Worm (Caenorhabditis elegans) whole organism, early embryonic: Measurements from ENCODE around the gene Y55F3BL.6.

Experiments
- B0310.2 ChIP-seq: sonication (generic microtip); optimal IDR thresholded peaks from 2 replicates; lab custom pipeline; 2016; ENCODE audit warnings: mild to moderate bottlenecking, missing genetic modification characterization, missing compliant biosample characterization
- F13C5.2 ChIP-seq: sonication (generic microtip); optimal IDR thresholded peaks from 2 replicates; lab custom pipeline; 2017; ENCODE audit warnings: mild to moderate bottlenecking, missing genetic modification characterization, inconsistent platforms, missing compliant biosample characterization
- aly-1 ChIP-seq: sonication (generic microtip); optimal IDR thresholded peaks from 2 replicates; lab custom pipeline; 2016; ENCODE audit warnings: missing genetic modification characterization, missing compliant biosample characterization
- ama-1 ChIP-seq: fragments of 150-350 bp; optimal IDR thresholded peaks from 2 replicates; lab custom pipeline; 2014
- ceh-13 ChIP-seq: fragments of 200-800 bp; sonication (Bioruptor generic); optimal IDR thresholded peaks from 2 replicates; lab custom pipeline; 2018; ENCODE audit warnings: mild to moderate bottlenecking, missing genetic modification characterization, missing compliant biosample characterization
- ceh-36 ChIP-seq: sonication (generic microtip); optimal IDR thresholded peaks from 2 replicates; lab custom pipeline; 2016; ENCODE audit warnings: missing genetic modification characterization, inconsistent platforms, missing compliant biosample characterization
- ets-7 ChIP-seq: sonication (generic microtip); optimal IDR thresholded peaks from 2 replicates; lab custom pipeline; 2016; ENCODE audit warnings: missing genotype, missing genetic modification characterization, missing compliant biosample characterization
- flt-1 ChIP-seq: fragments of 200-800 bp; sonication (Bioruptor generic); IDR thresholded peaks from 2 replicates; pipeline ENCODE4 v1.3.6; 2022; ENCODE audit warnings: missing genetic modification characterization, missing compliant biosample characterization
- hmbx-1 ChIP-seq: sonication (generic microtip); optimal IDR thresholded peaks from 2 replicates; lab custom pipeline; 2016; ENCODE audit warnings: mild to moderate bottlenecking, missing genetic modification characterization, missing compliant biosample characterization
- hmg-4 ChIP-seq: fragments of 200-800 bp; sonication (Bioruptor generic); optimal IDR thresholded peaks from 2 replicates; lab custom pipeline; 2018; ENCODE audit warnings: mild to moderate bottlenecking, missing genetic modification characterization, missing compliant biosample characterization
- hnd-1 ChIP-seq: sonication (generic microtip); optimal IDR thresholded peaks from 2 replicates; lab custom pipeline; 2016; ENCODE audit warnings: missing genetic modification characterization, missing compliant biosample characterization
- pes-1 ChIP-seq: fragments of 200-800 bp; sonication (Bioruptor generic); IDR thresholded peaks from 2 replicates; pipeline ENCODE4 v1.3.6; 2022; ENCODE audit warnings: missing genetic modification reagents, missing genetic modification characterization, missing compliant biosample characterization
- tbx-11 ChIP-seq: fragments of 200-800 bp; sonication (Bioruptor generic); IDR thresholded peaks from 2 replicates; pipeline ENCODE4 v1.3.6; 2022; ENCODE audit warnings: missing genetic modification characterization, missing compliant biosample characterization
- tbx-37 ChIP-seq: fragments of 200-800 bp; sonication (Bioruptor generic); conservative IDR thresholded peaks from 2 replicates; pipeline ENCODE4 v1.3.6; 2022; ENCODE audit warnings: missing genetic modification reagents, missing genetic modification characterization, missing compliant biosample characterization

ce11 chrIV:796521-797073 is 10.3 kb downstream of the Y55F3BL.6 start, which contains the start of the genes F56B3.11 and ech-5:
- TF ChIP-seq hnd-1 (tag; lab: Kevin White, UChicago) (peak; percentile 37), ama-1 (lab: Kevin White, UChicago) (no peak), ceh-13 (peak; percentile 33), flt-1 (GFP tag; lab: Robert Waterston, UW) (no peak), ets-7 (no peak), hmbx-1 (tag; lab: Kevin White, UChicago) (peak; percentile 42), aly-1 (tag; lab: Kevin White, UChicago) (no peak), F13C5.2 (tag; lab: Kevin White, UChicago) (peak; percentile 70), pes-1 (peak; percentile 53; the same call in 1 of the 2 replicates), tbx-11 (GFP tag; lab: Robert Waterston, UW) (no peak), hmg-4 (GFP tag; lab: Kevin White, UChicago) (no peak), tbx-37 (GFP tag; lab: Robert Waterston, UW) (no peak), ceh-36 (tag; lab: Kevin White, UChicago) (no peak), B0310.2 (tag; lab: Kevin White, UChicago) (no peak)
